Worm (Caenorhabditis elegans): Measurements from ENCODE around the gene hip-1.
"Not testable (repeated sequence)": the region's sequence is repeated elsewhere in the genome, so short reads cannot be mapped to it uniquely, and the experiment has no call there.

DNA sequence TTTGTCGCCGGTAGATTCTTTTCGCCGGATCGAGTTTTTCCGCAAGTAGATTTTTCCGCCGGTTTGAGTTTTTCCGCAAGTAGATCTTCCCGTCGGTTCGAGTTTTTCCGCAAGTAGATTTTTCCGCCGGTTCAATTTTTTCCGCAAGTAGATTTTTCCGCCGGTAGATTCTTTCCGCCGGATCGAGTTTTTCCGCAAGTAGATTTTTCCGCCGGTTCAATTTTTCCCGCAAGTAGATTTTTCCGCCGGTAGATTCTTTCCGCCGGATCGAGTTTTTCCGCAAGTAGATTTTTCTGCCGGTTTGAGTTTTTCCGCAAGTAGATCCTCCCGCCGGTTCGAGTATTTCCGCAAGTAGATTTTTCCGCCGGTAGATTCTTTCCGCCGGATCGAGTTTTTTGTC lies 37.2 kb downstream of the hip-1 start:
- TF ChIP-seq ztf-4 (tag; optimal IDR thresholded peaks at IDR 0.05); dsc-1 (tag; optimal IDR thresholded peaks at IDR 0.05); zag-1 (tag; optimal IDR thresholded peaks at IDR 0.05); snu-23 (GFP tag; optimal IDR thresholded peaks at IDR 0.05); fkh-10 (GFP tag; optimal IDR thresholded peaks at IDR 0.05): not testable (repeated sequence)

Measured in whole organism, L1 larva.